Fruit fly (Drosophila melanogaster): ENCODE results near the gene Hmgcl.

Hmgcl gene

dm6 chr2L:6920661-6921359 is 39.4 kb upstream of the Hmgcl start, which contains the start of gene Hrb27C (continued):
- TF ChIP-seq sim (GFP tag; IDR thresholded peaks at IDR 0.05) (no peak), Trl (optimal IDR thresholded peaks at IDR 0.05) (no peak), Trl (GFP tag; optimal IDR thresholded peaks at IDR 0.05) (no peak), Ets97D (GFP tag; optimal IDR thresholded peaks at IDR 0.05) (no peak), slou (GFP tag; optimal IDR thresholded peaks at IDR 0.05) (no peak), tin (GFP tag; optimal IDR thresholded peaks at IDR 0.05) (no peak), CG12942 (GFP tag; optimal IDR thresholded peaks at IDR 0.05) (no peak), cg (GFP tag; optimal IDR thresholded peaks at IDR 0.05) (peak; percentile 97), Hr39 (optimal IDR thresholded peaks at IDR 0.05) (peak; percentile 50), eve (GFP tag; optimal IDR thresholded peaks at IDR 0.05) (no peak), Gug (GFP tag; IDR thresholded peaks at IDR 0.05) (no peak), br (optimal IDR thresholded peaks at IDR 0.05) (no peak), btn (GFP tag; optimal IDR thresholded peaks at IDR 0.05) (no peak), CG34376 (GFP tag; optimal IDR thresholded peaks at IDR 0.05) (no peak), CG1832 (GFP tag; optimal IDR thresholded peaks at IDR 0.05) (no peak), Atf6 (GFP tag; IDR thresholded peaks at IDR 0.05) (no peak)

dm6 chr2L:6921360-6922090 is 38.7 kb upstream of the Hmgcl start:
- TF ChIP-seq BEAF-32 (GFP tag; optimal IDR thresholded peaks at IDR 0.05) = peak; percentile 21
- no peak for TF ChIP-seq Oaz (GFP tag; IDR thresholded peaks at IDR 0.05)
- TF ChIP-seq aop (GFP tag; IDR thresholded peaks at IDR 0.05) = no peak
- TF ChIP-seq bsh (GFP tag; optimal IDR thresholded peaks at IDR 0.05) = peak in 1 of 2 experiments; percentile 7
- TF ChIP-seq bbx (GFP tag; IDR thresholded peaks at IDR 0.05; ENCODE audit: partially characterized antibody) = 0 out of 2 replicates have a peak, but pooled peaks have one; percentile 16
- no peak for TF ChIP-seq CG18011 (GFP tag; optimal IDR thresholded peaks at IDR 0.05)
- TF ChIP-seq NFAT (GFP tag; IDR thresholded peaks at IDR 0.05) = no peak
- TF ChIP-seq phol (tag; optimal IDR thresholded peaks at IDR 0.05) = peak; percentile 71
- TF ChIP-seq CG9437 (GFP tag; optimal IDR thresholded peaks at IDR 0.05) = peak; percentile 99
- TF ChIP-seq CG7928 (GFP tag; optimal IDR thresholded peaks at IDR 0.05) = no peak
- peak; percentile 88 for TF ChIP-seq sens (GFP tag)
- TF ChIP-seq pzg (GFP tag; optimal IDR thresholded peaks at IDR 0.05) = peak; percentile 16
- peak; percentile 29 for TF ChIP-seq CG15514 (GFP tag; optimal IDR thresholded peaks at IDR 0.05)
- peak; percentile 46 for TF ChIP-seq D (optimal IDR thresholded peaks at IDR 0.05)
- no peak for TF ChIP-seq D (GFP tag; optimal IDR thresholded peaks at IDR 0.05)
- no peak for TF ChIP-seq fd64A (GFP tag; optimal IDR thresholded peaks at IDR 0.05)
- no peak for TF ChIP-seq CG31224 (GFP tag; IDR thresholded peaks at IDR 0.05)
- no peak for TF ChIP-seq CG4730 (GFP tag; IDR thresholded peaks at IDR 0.05)
- no peak for TF ChIP-seq CG15269 (tag; optimal IDR thresholded peaks at IDR 0.05)
- TF ChIP-seq stwl (tag; optimal IDR thresholded peaks at IDR 0.05) = peak; percentile 20
- TF ChIP-seq CG34376 (GFP tag; optimal IDR thresholded peaks at IDR 0.05) = no peak
- TF ChIP-seq Chrac-16 (GFP tag; optimal IDR thresholded peaks at IDR 0.05) = no peak
- TF ChIP-seq CG32772 (GFP tag; IDR thresholded peaks at IDR 0.05) = peak; percentile 24; the same call in 1 of the 2 replicates
- TF ChIP-seq CkIIα-i1 (GFP tag; IDR thresholded peaks at IDR 0.05) = no peak
- TF ChIP-seq HmgZ (tag; optimal IDR thresholded peaks at IDR 0.05) = no peak
- no peak for TF ChIP-seq Gug (GFP tag; IDR thresholded peaks at IDR 0.05)
- no peak for TF ChIP-seq dysf (GFP tag; IDR thresholded peaks at IDR 0.05)
- TF ChIP-seq CG2116 (GFP tag; optimal IDR thresholded peaks at IDR 0.05) = no peak
- peak; percentile 57 for TF ChIP-seq CG15479 (GFP tag; optimal IDR thresholded peaks at IDR 0.05)
- TF ChIP-seq Dp (GFP tag; optimal IDR thresholded peaks at IDR 0.05) = peak; percentile 22
- no peak for TF ChIP-seq Trl (optimal IDR thresholded peaks at IDR 0.05)
- no peak for TF ChIP-seq Trl (GFP tag; optimal IDR thresholded peaks at IDR 0.05)
- TF ChIP-seq Bgb (GFP tag; IDR thresholded peaks at IDR 0.05; ENCODE audit: partially characterized antibody) = no peak
- peak; percentile 79 for TF ChIP-seq ftz-f1 (GFP tag; optimal IDR thresholded peaks at IDR 0.05)
- peak; percentile 2; the same call in 1 of the 2 replicates for TF ChIP-seq chm (GFP tag; IDR thresholded peaks at IDR 0.05)
- TF ChIP-seq Med (GFP tag) = peak; percentile 67
- peak; percentile 13 for TF ChIP-seq CG2712 (tag; optimal IDR thresholded peaks at IDR 0.05)
